Fruit fly (Drosophila melanogaster): Measurements from ENCODE around the gene Sec3.

Sec3 gene

DNA sequence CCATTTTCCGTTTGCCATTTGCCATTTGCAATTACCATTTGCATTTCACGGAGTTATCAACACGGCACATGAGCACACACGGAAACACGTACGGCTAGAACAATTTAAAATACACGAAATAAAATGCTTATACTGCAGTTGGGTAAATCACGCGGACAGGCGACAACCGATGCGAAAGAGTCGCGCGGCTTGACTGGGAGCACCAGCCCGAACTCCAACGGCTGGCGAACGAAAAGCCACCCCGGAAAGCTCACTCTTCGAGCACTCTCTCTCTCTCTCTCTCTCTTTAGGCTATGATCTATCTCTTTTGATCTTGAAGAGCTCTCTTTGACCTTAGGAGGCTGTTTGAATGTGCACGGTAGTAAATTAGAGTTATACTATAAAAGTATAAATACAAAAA lies 3.7 kb downstream of the Sec3 start, which contains the start of gene blot (continued):
- TF ChIP-seq CG9139 (GFP tag; optimal IDR thresholded peaks at IDR 0.05) (no peak), CG7368 (GFP tag; optimal IDR thresholded peaks at IDR 0.05) (no peak), esn (GFP tag; optimal IDR thresholded peaks at IDR 0.05) (no peak), lz (GFP tag; optimal IDR thresholded peaks at IDR 0.05) (no peak), CG6792 (GFP tag; optimal IDR thresholded peaks at IDR 0.05) (no peak), CG6854 (GFP tag; optimal IDR thresholded peaks at IDR 0.05) (no peak), Gug (GFP tag; IDR thresholded peaks at IDR 0.05) (no peak), fd85E (GFP tag; optimal IDR thresholded peaks at IDR 0.05) (no peak), CG11902 (GFP tag; optimal IDR thresholded peaks at IDR 0.05) (no peak), CG6163 (GFP tag; IDR thresholded peaks at IDR 0.05) (peak; percentile 23; the same call in 2 of the 3 replicates), Eip75B (GFP tag; optimal IDR thresholded peaks at IDR 0.05) (no peak), net (GFP tag; optimal IDR thresholded peaks at IDR 0.05) (peak; percentile 2), pdm3 (GFP tag; optimal IDR thresholded peaks at IDR 0.05) (no peak), CG16779 (tag; optimal IDR thresholded peaks at IDR 0.05) (no peak), cyc (GFP tag; optimal IDR thresholded peaks at IDR 0.05) (no peak), dsx (GFP tag; optimal IDR thresholded peaks at IDR 0.05; ENCODE audit: poor library complexity, severe bottlenecking) (no peak), Hr38 (GFP tag; optimal IDR thresholded peaks at IDR 0.05) (no peak), CG3919 (GFP tag; optimal IDR thresholded peaks at IDR 0.05) (peak; percentile 45), eg (GFP tag; IDR thresholded peaks at IDR 0.05) (no peak; the same call in 2 of the 3 replicates), CG8319 (GFP tag; optimal IDR thresholded peaks at IDR 0.05) (no peak), Ets96B (tag; optimal IDR thresholded peaks at IDR 0.05) (no peak), CG4318 (GFP tag; optimal IDR thresholded peaks at IDR 0.05) (no peak), Sox15 (GFP tag; optimal IDR thresholded peaks at IDR 0.05) (no peak), achi (GFP tag; optimal IDR thresholded peaks at IDR 0.05) (no peak)

DNA sequence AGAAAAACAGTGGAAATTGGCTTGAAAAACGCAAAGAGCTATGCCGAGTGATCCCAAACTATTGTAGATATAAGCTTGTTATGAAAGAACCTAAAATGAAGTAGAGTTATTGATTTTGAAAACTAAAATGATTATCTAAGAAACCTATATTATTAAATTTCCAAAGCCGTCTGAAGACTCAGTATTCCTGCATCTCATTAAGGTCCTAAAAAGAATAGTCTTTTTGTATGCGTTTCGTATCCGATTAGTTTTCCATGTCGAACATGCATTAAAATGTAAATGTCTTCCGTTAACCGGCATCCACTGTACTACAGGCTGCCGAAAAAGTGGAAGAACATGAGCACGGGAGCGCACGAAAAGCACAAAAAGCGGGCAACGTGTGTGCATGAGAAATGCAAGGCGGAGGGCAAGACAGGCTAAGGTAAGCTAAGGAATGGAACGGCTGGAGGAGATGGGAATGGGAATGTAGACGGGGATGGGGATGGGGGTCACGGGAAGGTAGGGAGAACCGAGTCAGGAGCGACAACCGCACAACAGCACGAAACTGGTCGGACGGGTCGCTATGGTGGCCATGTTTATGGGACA lies 4.3 kb downstream of the Sec3 start:
- TF ChIP-seq CG8119 (GFP tag; IDR thresholded peaks at IDR 0.05), result peak; percentile 33; the same call in 1 of the 3 replicates
- peak; percentile 70 for TF ChIP-seq CG7368 (GFP tag; optimal IDR thresholded peaks at IDR 0.05)
- peak; percentile 86 for TF ChIP-seq Sox14 (GFP tag; optimal IDR thresholded peaks at IDR 0.05)
- TF ChIP-seq esn (GFP tag; optimal IDR thresholded peaks at IDR 0.05), result peak; percentile 89
- TF ChIP-seq CG10631 (GFP tag; optimal IDR thresholded peaks at IDR 0.05), result peak; percentile 83
- TF ChIP-seq ss (GFP tag; optimal IDR thresholded peaks at IDR 0.05), result peak; percentile 65 to 87
- TF ChIP-seq dsx (GFP tag; optimal IDR thresholded peaks at IDR 0.05; ENCODE audit: poor library complexity, severe bottlenecking), result peak; percentile 78
- TF ChIP-seq CG6163 (GFP tag; IDR thresholded peaks at IDR 0.05), result no peak; the same call in 1 of the 3 replicates
- peak; percentile 28 for TF ChIP-seq fd85E (GFP tag; optimal IDR thresholded peaks at IDR 0.05)
- TF ChIP-seq Blimp-1 (GFP tag; optimal IDR thresholded peaks at IDR 0.05), result peak; percentile 34
- peak; percentile 84 for TF ChIP-seq achi (GFP tag; optimal IDR thresholded peaks at IDR 0.05)
- peak; percentile 75 for TF ChIP-seq CG8319 (GFP tag; optimal IDR thresholded peaks at IDR 0.05)
- TF ChIP-seq svp (GFP tag), result peak; percentile 93
- peak; percentile 84 for TF ChIP-seq CG34406 (GFP tag; optimal IDR thresholded peaks at IDR 0.05)
- TF ChIP-seq Lpt (GFP tag; optimal IDR thresholded peaks at IDR 0.05), result peak; percentile 14
- TF ChIP-seq OdsH (GFP tag; optimal IDR thresholded peaks at IDR 0.05), result peak; percentile 79
- TF ChIP-seq CG10669 (GFP tag; optimal IDR thresholded peaks at IDR 0.05), result peak; percentile 75
- TF ChIP-seq CG6792 (GFP tag; optimal IDR thresholded peaks at IDR 0.05), result peak; percentile 88
- peak; percentile 5 for TF ChIP-seq CG6276 (GFP tag; optimal IDR thresholded peaks at IDR 0.05)
- peak; percentile 47 for TF ChIP-seq vri (GFP tag; optimal IDR thresholded peaks at IDR 0.05)
- TF ChIP-seq lz (GFP tag; optimal IDR thresholded peaks at IDR 0.05), result peak; percentile 84
- TF ChIP-seq CG11762 (GFP tag; optimal IDR thresholded peaks at IDR 0.05; ENCODE audit: insufficient read depth), result peak; percentile 58
- TF ChIP-seq CG31627 (GFP tag; optimal IDR thresholded peaks at IDR 0.05), result peak; percentile 82
- peak; percentile 22 for TF ChIP-seq CG6854 (GFP tag; optimal IDR thresholded peaks at IDR 0.05)
- peak; percentile 58 for TF ChIP-seq Eip93F (GFP tag; optimal IDR thresholded peaks at IDR 0.05)
- TF ChIP-seq spab (GFP tag; optimal IDR thresholded peaks at IDR 0.05), result peak; percentile 83
- TF ChIP-seq dac (GFP tag; optimal IDR thresholded peaks at IDR 0.05), result peak; percentile 14
- peak; percentile 74 for TF ChIP-seq cyc (GFP tag; optimal IDR thresholded peaks at IDR 0.05)
- peak; percentile 98 for TF ChIP-seq Eip78C (GFP tag)
- peak; percentile 42 for TF ChIP-seq CG16779 (tag; optimal IDR thresholded peaks at IDR 0.05)
- TF ChIP-seq fkh (GFP tag; optimal IDR thresholded peaks at IDR 0.05), result no peak
- peak; percentile 81 for TF ChIP-seq Ets21C (GFP tag; optimal IDR thresholded peaks at IDR 0.05)
- peak; percentile 89 for TF ChIP-seq Met (GFP tag; optimal IDR thresholded peaks at IDR 0.05)
- peak; percentile 84 for TF ChIP-seq acj6 (GFP tag; optimal IDR thresholded peaks at IDR 0.05)
- TF ChIP-seq Smox (GFP tag; optimal IDR thresholded peaks at IDR 0.05), result peak; percentile 81
- peak; percentile 85 for TF ChIP-seq Ets96B (tag; optimal IDR thresholded peaks at IDR 0.05)
- no peak for TF ChIP-seq Gug (GFP tag; IDR thresholded peaks at IDR 0.05)
- TF ChIP-seq CG15336 (GFP tag; IDR thresholded peaks at IDR 0.05), result peak; percentile 58; the same call in 1 of the 2 replicates
